Fruit fly (Drosophila melanogaster) S2 (cell line): ENCODE results near the gene CG13901.
"Not testable (repeated sequence)": the region's sequence is repeated elsewhere in the genome, so short reads cannot be mapped to it uniquely, and the experiment has no call there.

ENCODE experiments used
- CG8478 ChIP-seq: fragments of >200 bp; optimal IDR thresholded peaks from 2 replicates; lab custom pipeline; 2018
- CTCF ChIP-seq, 2 experiments: fragments of >200 bp; optimal IDR thresholded peaks; 2 replicates each; lab custom pipeline; 2018

CG13901 gene

DNA sequence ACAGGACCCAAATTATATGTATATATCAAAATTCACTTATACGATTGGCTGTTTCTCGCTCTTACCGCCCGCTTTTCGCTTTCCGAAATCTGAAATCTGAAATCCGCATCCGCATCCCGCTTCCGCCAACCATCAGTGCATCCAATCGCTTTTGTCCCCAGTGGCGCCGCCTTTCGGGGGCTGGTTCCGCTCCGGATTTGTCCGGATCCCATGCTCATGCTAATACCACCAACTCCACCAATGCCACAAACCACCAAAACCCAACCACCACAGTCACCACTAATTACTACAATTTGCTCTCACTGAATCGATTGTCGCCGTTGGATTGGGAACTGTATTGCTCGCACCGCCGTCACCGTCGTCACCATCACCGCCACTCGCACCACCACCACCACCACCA is 31.2 kb upstream of the CG13901 start:
- TF ChIP-seq CG8478 (lab: Kevin White, UChicago) (no peak), CTCF (optimal IDR thresholded peaks at IDR 0.05; lab: Kevin White, UChicago) (peak in 1 of 2 experiments; percentile 25)

DNA sequence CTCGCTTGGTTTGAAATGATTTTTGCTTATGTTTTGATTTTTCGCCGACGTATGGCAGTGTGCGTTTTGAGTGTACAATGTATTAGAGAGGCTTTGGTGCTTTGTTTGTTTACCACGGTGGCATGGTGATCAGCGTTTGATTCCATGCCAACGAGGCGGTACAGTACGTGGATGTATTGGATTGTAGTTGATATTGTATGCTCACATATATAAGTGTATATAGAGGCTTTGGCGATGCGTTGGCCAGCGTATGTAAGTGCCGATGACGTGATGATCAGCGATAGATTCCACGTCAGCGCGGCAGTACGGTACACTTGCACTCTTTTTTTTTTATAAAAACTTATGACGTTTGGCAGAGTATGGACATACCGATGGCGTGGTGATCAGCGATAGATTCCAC is 27.5 kb upstream of the CG13901 start, which contains the start of gene CG12502:
Gene CG12502 (plus strand): TSS at position 301 of the 400 bp plus-strand sequence.
- not testable (repeated sequence) for TF ChIP-seq CG8478 (lab: Kevin White, UChicago); CTCF (optimal IDR thresholded peaks at IDR 0.05; lab: Kevin White, UChicago)

- TF ChIP-seq CTCF (optimal IDR thresholded peaks at IDR 0.05; lab: Kevin White, UChicago) = peak; percentile 85 to 87
- TF ChIP-seq CG8478 (lab: Kevin White, UChicago) = no peak
These were observed 19.7 kb upstream of the CG13901 start, which contains the start of gene dpr20 for dm6 chr3L:857063-858015. Gene dpr20, minus strand, starts transcription at chr3L:857248.

- TF ChIP-seq CTCF (optimal IDR thresholded peaks at IDR 0.05; lab: Kevin White, UChicago) (no peak), CG8478 (lab: Kevin White, UChicago) (no peak)
These were observed 14.6 kb upstream of the CG13901 start for dm6 chr3L:852267-852666.

DNA sequence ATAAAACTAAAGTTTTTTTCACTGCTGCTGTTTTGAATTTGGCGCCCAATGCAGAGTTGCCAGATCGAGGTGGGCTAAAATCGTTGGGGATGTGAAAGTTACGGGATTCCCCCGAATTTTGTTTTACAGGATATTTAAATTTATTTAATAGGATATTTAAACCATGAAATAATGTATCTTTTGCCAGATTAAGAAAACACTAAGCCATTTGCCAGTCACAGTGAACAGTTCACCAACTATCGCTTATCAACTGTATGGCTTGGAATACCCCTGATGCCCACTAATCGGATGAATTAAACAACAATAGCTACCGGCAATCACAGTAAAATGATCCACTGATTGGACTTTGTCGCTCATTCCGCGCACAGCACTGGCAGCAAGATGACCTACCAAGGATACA is 13.4 kb upstream of the CG13901 start, which contains the start of gene Dci:
Gene Dci (plus strand): TSS at position 286 of the 400 bp plus-strand sequence.
- TF ChIP-seq CG8478 (lab: Kevin White, UChicago) (no peak), CTCF (optimal IDR thresholded peaks at IDR 0.05; lab: Kevin White, UChicago) (no peak)

- TF ChIP-seq CG8478 (lab: Kevin White, UChicago) = no peak
- TF ChIP-seq CTCF (optimal IDR thresholded peaks at IDR 0.05; lab: Kevin White, UChicago) = no peak
These were observed 6.0 kb upstream of the CG13901 start, which contains the start of gene Cep290 for dm6 chr3L:843626-844025. Gene Cep290, plus strand, starts transcription at chr3L:843926.

dm6 chr3L:841260-841659 is 3.6 kb upstream of the CG13901 start, which contains the start of the genes JMJD5 and Gr61a:
Gene JMJD5, minus strand, starts transcription at chr3L:841360.
Gene Gr61a, plus strand, starts transcription at chr3L:841451.
- TF ChIP-seq CG8478 (lab: Kevin White, UChicago) (no peak), CTCF (optimal IDR thresholded peaks at IDR 0.05; lab: Kevin White, UChicago) (no peak)

DNA sequence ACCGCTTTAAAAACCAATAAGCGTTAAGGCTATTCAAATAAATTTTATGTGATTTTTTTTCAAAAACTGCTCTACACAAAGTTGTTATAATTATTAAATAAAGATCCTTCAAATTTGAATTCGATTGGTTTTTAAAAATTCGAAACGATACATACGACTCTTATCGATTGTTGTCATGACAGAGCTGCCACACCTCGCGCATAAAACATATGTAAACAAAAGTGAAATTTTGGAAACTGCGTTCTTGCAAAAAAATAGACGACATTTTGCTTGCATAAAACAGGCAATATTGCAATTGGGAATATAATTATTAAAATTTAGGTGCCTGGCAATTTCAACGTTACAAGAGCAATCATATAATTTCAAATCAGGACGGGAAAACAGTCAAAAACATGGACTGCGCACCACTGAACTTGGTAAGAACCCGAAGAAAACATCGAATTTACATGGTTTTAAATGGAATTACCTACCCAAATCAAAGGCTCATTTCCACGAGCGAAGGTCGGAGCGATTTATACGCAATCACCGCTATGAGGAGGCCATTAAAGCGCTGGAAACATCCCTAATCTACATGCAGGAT is 2.1 kb downstream of the CG13901 start, which contains the start of gene CG42554:
Gene CG42554 (plus strand): TSS at position 229 of the 580 bp plus-strand sequence.
- TF ChIP-seq CTCF (optimal IDR thresholded peaks at IDR 0.05; lab: Kevin White, UChicago) (no peak), CG8478 (lab: Kevin White, UChicago) (no peak)

dm6 chr3L:833878-834277 is 3.7 kb downstream of the CG13901 start, which contains the start of gene CG42553:
Gene CG42553, plus strand, starts transcription at chr3L:834093.
- TF ChIP-seq CTCF (optimal IDR thresholded peaks at IDR 0.05; lab: Kevin White, UChicago) (no peak), CG8478 (lab: Kevin White, UChicago) (no peak)

dm6 chr3L:832897-833857 is 4.4 kb downstream of the CG13901 start, which contains the start of gene Sf3b3:
Gene Sf3b3, minus strand, starts transcription at chr3L:833385.
- TF ChIP-seq CG8478 (lab: Kevin White, UChicago) = no peak
- TF ChIP-seq CTCF (optimal IDR thresholded peaks at IDR 0.05; lab: Kevin White, UChicago) = no peak

DNA sequence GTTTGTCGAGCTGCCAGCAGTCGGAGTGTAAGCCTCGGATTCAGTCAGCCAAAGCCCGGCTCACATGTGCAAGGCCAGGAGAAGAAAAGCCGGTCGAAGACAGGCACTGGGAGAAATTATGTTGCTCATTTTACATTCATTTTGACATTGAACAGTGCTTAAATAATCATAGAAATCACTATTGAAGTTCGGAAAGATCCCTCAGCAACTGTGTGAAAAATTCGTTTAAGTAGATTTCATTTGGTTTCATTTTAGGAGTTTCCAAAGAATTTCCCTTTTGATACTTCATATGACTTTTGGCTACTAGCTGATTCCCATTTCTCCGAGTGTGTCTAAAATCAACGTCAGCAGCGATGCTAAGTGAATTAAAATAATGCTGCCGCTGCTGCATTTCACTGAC is 13.2 kb downstream of the CG13901 start:
- no peak for TF ChIP-seq CG8478 (lab: Kevin White, UChicago)
- no peak for TF ChIP-seq CTCF (optimal IDR thresholded peaks at IDR 0.05; lab: Kevin White, UChicago)

DNA sequence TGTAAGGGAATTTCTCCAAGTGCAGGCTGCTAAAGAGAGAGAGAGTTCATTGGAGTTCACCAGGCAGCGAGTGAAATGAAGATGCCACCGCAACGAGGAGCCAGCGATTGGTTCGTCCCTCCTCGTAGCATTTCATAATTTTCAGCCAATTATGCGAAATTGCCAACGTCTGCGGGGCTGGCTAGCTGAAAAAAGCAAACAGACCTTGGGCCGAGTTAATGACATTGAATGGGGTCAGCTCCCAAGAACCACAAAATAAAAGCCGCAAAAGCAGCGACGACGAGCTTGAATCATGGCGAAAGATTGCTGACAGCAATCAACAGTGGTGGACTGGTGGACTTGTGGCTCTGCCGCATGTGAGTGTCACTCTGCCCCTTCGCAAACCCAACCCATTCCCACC is 14.0 kb downstream of the CG13901 start:
- no peak for TF ChIP-seq CTCF (optimal IDR thresholded peaks at IDR 0.05; lab: Kevin White, UChicago)

DNA sequence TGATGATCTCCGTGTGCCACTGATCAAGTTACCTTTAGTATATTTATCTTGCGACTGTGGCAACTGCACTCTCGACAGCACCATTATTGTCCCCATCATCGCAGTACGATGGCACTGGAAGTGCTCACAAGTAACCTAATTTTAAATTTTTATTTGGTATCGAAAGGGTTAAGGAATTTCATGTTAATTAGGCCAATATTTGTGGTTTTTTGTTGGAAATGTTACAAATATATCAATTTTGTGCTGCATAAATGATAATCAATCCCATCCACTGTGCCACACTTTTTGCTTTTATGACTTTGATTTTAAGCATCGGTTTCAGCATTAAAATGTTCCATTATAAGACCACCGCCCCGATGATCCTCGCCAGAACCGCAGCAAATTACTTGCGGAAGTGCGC is 15.0 kb downstream of the CG13901 start:
- TF ChIP-seq CG8478 (lab: Kevin White, UChicago) (no peak), CTCF (optimal IDR thresholded peaks at IDR 0.05; lab: Kevin White, UChicago) (no peak)

- TF ChIP-seq CG8478 (lab: Kevin White, UChicago) = no peak
- TF ChIP-seq CTCF (optimal IDR thresholded peaks at IDR 0.05; lab: Kevin White, UChicago) = no peak
These were observed 15.7 kb downstream of the CG13901 start for dm6 chr3L:821951-822350.
